Worm (Caenorhabditis elegans) whole organism, L4 larva: ENCODE results near the gene cat-4.

ENCODE experiments used
- D1046.2 ChIP-seq: fragments of 200-800 bp; sonication (Bioruptor generic); IDR thresholded peaks from 2 replicates; pipeline ENCODE4 v1.3.6; 2022; ENCODE audit warnings: missing genetic modification characterization, missing compliant biosample characterization
- F10B5.3 ChIP-seq: sonication (generic microtip); optimal IDR thresholded peaks from 2 replicates; lab custom pipeline; 2016; ENCODE audit warnings: mild to moderate bottlenecking, missing genetic modification characterization, missing compliant biosample characterization
- F26F4.8 ChIP-seq: fragments of 200-800 bp; sonication (Bioruptor generic); conservative IDR thresholded peaks from 2 replicates; pipeline ENCODE4 v1.3.6; 2022; ENCODE audit warnings: missing genetic modification characterization, missing compliant biosample characterization
- F37D6.2 ChIP-seq: sonication (generic microtip); optimal IDR thresholded peaks from 2 replicates; lab custom pipeline; 2016; ENCODE audit warnings: mild to moderate bottlenecking, missing genetic modification characterization, missing compliant biosample characterization
- F44E2.7 ChIP-seq: fragments of 200-800 bp; sonication (Bioruptor generic); IDR thresholded peaks from 2 replicates; pipeline ENCODE4 v2.1.2; 2022; ENCODE audit warnings: missing genetic modification characterization, missing compliant biosample characterization
- F49E8.2 ChIP-seq: sonication (generic microtip); optimal IDR thresholded peaks from 2 replicates; lab custom pipeline; 2016; ENCODE audit warnings: missing compliant biosample characterization, mild to moderate bottlenecking, missing genetic modification characterization, borderline replicate concordance
- R02D3.7 ChIP-seq: fragments of 150-350 bp; sonication (generic microtip); optimal IDR thresholded peaks from 3 replicates; lab custom pipeline; 2014; ENCODE audit warnings: missing biosample characterization, missing genetic modification characterization
- T26A8.4 ChIP-seq: fragments of 200-800 bp; sonication (Bioruptor generic); IDR thresholded peaks from 2 replicates; pipeline ENCODE4 v1.3.6; 2022; ENCODE audit warnings: missing genetic modification characterization, missing compliant biosample characterization
- Y105C5A.15 ChIP-seq: fragments of 200-800 bp; sonication (Bioruptor generic); IDR thresholded peaks from 2 replicates; pipeline ENCODE4 v1.3.6; 2022; ENCODE audit warnings: missing genetic modification characterization, missing compliant biosample characterization
- Y48G9A.11 ChIP-seq: fragments of 200-800 bp; sonication (Bioruptor generic); IDR thresholded peaks from 2 replicates; pipeline ENCODE4 v1.3.6; 2022; ENCODE audit warnings: missing genetic modification reagents, missing genetic modification characterization, missing compliant biosample characterization
- aha-1 ChIP-seq: fragments of 150-350 bp; peaks from one replicate; lab custom pipeline; 2014; ENCODE audit warnings: missing biosample characterization, missing genetic modification characterization
- aly-2 ChIP-seq: sonication (generic microtip); optimal IDR thresholded peaks from 2 replicates; lab custom pipeline; 2018; ENCODE audit warnings: missing biosample characterization, missing genetic modification characterization
- ama-1 ChIP-seq: fragments of 150-350 bp; optimal IDR thresholded peaks from 2 replicates; lab custom pipeline; 2014; ENCODE audit warnings: inconsistent platforms, mixed read lengths
- attf-4 ChIP-seq: sonication (generic microtip); optimal IDR thresholded peaks from 3 replicates; lab custom pipeline; 2017; ENCODE audit warnings: missing biosample characterization, missing genetic modification characterization
- ceh-28 ChIP-seq: fragments of 150-350 bp; optimal IDR thresholded peaks from 2 replicates; lab custom pipeline; 2014; ENCODE audit warnings: missing biosample characterization, missing genetic modification reagents, missing genetic modification characterization
- ces-1 ChIP-seq: fragments of 150-350 bp; sonication (generic microtip); optimal IDR thresholded peaks from 4 replicates; lab custom pipeline; 2014; ENCODE audit warnings: missing biosample characterization, missing genetic modification reagents, missing genetic modification characterization
- daf-12 ChIP-seq: fragments of 150-350 bp; optimal IDR thresholded peaks from 2 replicates; lab custom pipeline; 2014; ENCODE audit warnings: missing biosample characterization, missing genetic modification reagents, missing genetic modification characterization
- daf-16 ChIP-seq, 3 experiments: sonication (generic microtip); optimal IDR thresholded peaks; 2 replicates each; lab custom pipeline; 2016 to 2017; ENCODE audit warnings: missing genetic modification characterization in 3 of 3, missing genetic modification reagents in 3 of 3, mild to moderate bottlenecking in 2 of 3, missing compliant biosample characterization in 2 of 3, missing biosample characterization in 1 of 3, moderate library complexity in 1 of 3
- daf-8 ChIP-seq: fragments of 200-800 bp; sonication (Bioruptor generic); IDR thresholded peaks from 2 replicates; pipeline ENCODE4 v1.3.6; 2022; ENCODE audit warnings: missing genetic modification characterization, missing compliant biosample characterization
- dmd-6 ChIP-seq: fragments of 200-800 bp; sonication (Bioruptor generic); IDR thresholded peaks from 2 replicates; pipeline ENCODE4 v1.3.6; 2022; ENCODE audit warnings: missing genetic modification reagents, missing genetic modification characterization, missing compliant biosample characterization
- duxl-1 ChIP-seq: sonication (generic microtip); optimal IDR thresholded peaks from 2 replicates; lab custom pipeline; 2016; ENCODE audit warnings: mild to moderate bottlenecking, missing genetic modification characterization, moderate library complexity, missing compliant biosample characterization; ENCODE audit not compliant: poor library complexity
- egl-43 ChIP-seq: fragments of 200-800 bp; sonication (Bioruptor generic); IDR thresholded peaks from 2 replicates; pipeline ENCODE4 v1.3.6; 2022; ENCODE audit warnings: missing genetic modification reagents, missing genetic modification characterization, missing compliant biosample characterization
- fkh-10 ChIP-seq: fragments of 150-350 bp; optimal IDR thresholded peaks from 2 replicates; lab custom pipeline; 2014; ENCODE audit warnings: missing biosample characterization, missing genetic modification reagents, missing genetic modification characterization
- gei-8 ChIP-seq: fragments of 200-800 bp; sonication (Bioruptor generic); optimal IDR thresholded peaks from 2 replicates; lab custom pipeline; 2018; ENCODE audit warnings: mild to moderate bottlenecking, missing genetic modification characterization, missing compliant biosample characterization
- hlh-11 ChIP-seq: fragments of 200-800 bp; sonication (Bioruptor generic); optimal IDR thresholded peaks from 2 replicates; lab custom pipeline; 2018; ENCODE audit warnings: mild to moderate bottlenecking, missing genetic modification characterization, missing compliant biosample characterization
- hlh-30 ChIP-seq: sonication (generic microtip); optimal IDR thresholded peaks from 2 replicates; lab custom pipeline; 2017; ENCODE audit warnings: antibody characterized with exemption, mild to moderate bottlenecking, missing genetic modification characterization, missing compliant biosample characterization; ENCODE audit not compliant: insufficient read depth
- hmg-1.1 ChIP-seq: fragments of 200-800 bp; sonication (Bioruptor generic); IDR thresholded peaks from 2 replicates; pipeline ENCODE4 v1.3.6; 2022; ENCODE audit warnings: missing genetic modification reagents, missing genetic modification characterization, missing compliant biosample characterization
- jun-1 ChIP-seq: fragments of 150-350 bp; optimal IDR thresholded peaks from 2 replicates; lab custom pipeline; 2014; ENCODE audit warnings: missing biosample characterization, missing genetic modification reagents, missing genetic modification characterization
- lim-7 ChIP-seq: fragments of 200-800 bp; sonication (Bioruptor generic); IDR thresholded peaks from 2 replicates; pipeline ENCODE4 v1.3.6; 2022; ENCODE audit warnings: missing genetic modification characterization, missing compliant biosample characterization
- lin-1 ChIP-seq: fragments of 200-800 bp; sonication (Bioruptor generic); IDR thresholded peaks from 2 replicates; pipeline ENCODE4 v1.3.6; 2022; ENCODE audit warnings: missing genetic modification reagents, missing genetic modification characterization, missing compliant biosample characterization
- lin-13 ChIP-seq: fragments of 150-350 bp; optimal IDR thresholded peaks from 2 replicates; lab custom pipeline; 2014; ENCODE audit warnings: missing biosample characterization, missing genetic modification reagents, missing genetic modification characterization
- lin-29 ChIP-seq: fragments of 200-800 bp; sonication (Bioruptor generic); IDR thresholded peaks from 2 replicates; pipeline ENCODE4 v1.3.6; 2022; ENCODE audit warnings: missing genetic modification reagents, missing genetic modification characterization, missing compliant biosample characterization
- lin-38 ChIP-seq: fragments of 200-800 bp; sonication (Bioruptor generic); IDR thresholded peaks from 2 replicates; pipeline ENCODE4 v1.3.6; 2022; ENCODE audit warnings: missing genetic modification reagents, missing genetic modification characterization, missing compliant biosample characterization
- lin-39 ChIP-seq: fragments of 150-350 bp; optimal IDR thresholded peaks from 2 replicates; lab custom pipeline; 2014; ENCODE audit warnings: missing biosample characterization, missing genetic modification reagents, missing genetic modification characterization
- lir-3 ChIP-seq: sonication (generic microtip); optimal IDR thresholded peaks from 2 replicates; lab custom pipeline; 2016; ENCODE audit warnings: mild to moderate bottlenecking, missing genetic modification characterization, missing compliant biosample characterization
- madf-5 ChIP-seq, 2 experiments: fragments of 200-800 bp; sonication (Bioruptor generic); IDR thresholded peaks; 2 replicates each; pipeline ENCODE4 v1.3.6; 2022; ENCODE audit warnings: missing compliant biosample characterization in 2 of 2, missing genetic modification characterization in 2 of 2
- mep-1 ChIP-seq: fragments of 150-350 bp; sonication (generic microtip); optimal IDR thresholded peaks from 3 replicates; lab custom pipeline; 2014; ENCODE audit warnings: missing biosample characterization, missing genetic modification characterization
- nhr-111 ChIP-seq: fragments of 200-800 bp; sonication (Bioruptor generic); optimal IDR thresholded peaks from 2 replicates; lab custom pipeline; 2018; ENCODE audit warnings: mild to moderate bottlenecking, missing genetic modification characterization, missing compliant biosample characterization
- nhr-41 ChIP-seq: fragments of 200-800 bp; sonication (Bioruptor generic); IDR thresholded peaks from 2 replicates; pipeline ENCODE4 v1.3.6; 2022; ENCODE audit warnings: missing genetic modification reagents, missing genetic modification characterization, missing compliant biosample characterization
- nhr-6 ChIP-seq: fragments of 150-350 bp; optimal IDR thresholded peaks from 2 replicates; lab custom pipeline; 2014; ENCODE audit warnings: missing biosample characterization, missing genetic modification characterization
- nhr-77 ChIP-seq: fragments of 150-350 bp; optimal IDR thresholded peaks from 2 replicates; lab custom pipeline; 2014; ENCODE audit warnings: missing biosample characterization, missing genetic modification characterization
- php-3 ChIP-seq: fragments of 200-800 bp; sonication (Bioruptor generic); IDR thresholded peaks from 2 replicates; pipeline ENCODE4 v1.3.6; 2022; ENCODE audit warnings: missing genetic modification reagents, missing genetic modification characterization, missing compliant biosample characterization
- saeg-2 ChIP-seq: fragments of 200-800 bp; sonication (Bioruptor generic); IDR thresholded peaks from 2 replicates; pipeline ENCODE4 v1.3.6; 2022; ENCODE audit warnings: missing genetic modification reagents, missing genetic modification characterization, missing compliant biosample characterization
- snpc-1.2 ChIP-seq: fragments of 200-800 bp; sonication (Bioruptor generic); IDR thresholded peaks from 2 replicates; pipeline ENCODE4 v1.3.6; 2022; ENCODE audit warnings: missing genetic modification reagents, missing genetic modification characterization, missing compliant biosample characterization
- snpc-4 ChIP-seq: fragments of 150-350 bp; optimal IDR thresholded peaks from 2 replicates; lab custom pipeline; 2014; ENCODE audit warnings: missing biosample characterization, missing genetic modification characterization
- unc-62 ChIP-seq, 3 experiments: fragments of 150-350 bp in 1 of 3; sonication (generic microtip); optimal IDR thresholded peaks in 2 of 3; peaks in 1 of 3; 1 replicate in 1 of 3; 2 replicates in 2 of 3; lab custom pipeline; 2014 to 2017; ENCODE audit warnings: missing biosample characterization in 3 of 3, missing genetic modification characterization in 3 of 3, missing genetic modification reagents in 3 of 3, missing genotype in 1 of 3
- zfp-3 ChIP-seq: fragments of 200-800 bp; sonication (Bioruptor generic); conservative IDR thresholded peaks from 2 replicates; pipeline ENCODE4 v1.3.6; 2022; ENCODE audit warnings: missing genetic modification reagents, missing genetic modification characterization, missing compliant biosample characterization
- ztf-7 ChIP-seq: fragments of 150-350 bp; optimal IDR thresholded peaks from 2 replicates; lab custom pipeline; 2014; ENCODE audit warnings: missing biosample characterization, missing genetic modification characterization

Gene cat-4

DNA sequence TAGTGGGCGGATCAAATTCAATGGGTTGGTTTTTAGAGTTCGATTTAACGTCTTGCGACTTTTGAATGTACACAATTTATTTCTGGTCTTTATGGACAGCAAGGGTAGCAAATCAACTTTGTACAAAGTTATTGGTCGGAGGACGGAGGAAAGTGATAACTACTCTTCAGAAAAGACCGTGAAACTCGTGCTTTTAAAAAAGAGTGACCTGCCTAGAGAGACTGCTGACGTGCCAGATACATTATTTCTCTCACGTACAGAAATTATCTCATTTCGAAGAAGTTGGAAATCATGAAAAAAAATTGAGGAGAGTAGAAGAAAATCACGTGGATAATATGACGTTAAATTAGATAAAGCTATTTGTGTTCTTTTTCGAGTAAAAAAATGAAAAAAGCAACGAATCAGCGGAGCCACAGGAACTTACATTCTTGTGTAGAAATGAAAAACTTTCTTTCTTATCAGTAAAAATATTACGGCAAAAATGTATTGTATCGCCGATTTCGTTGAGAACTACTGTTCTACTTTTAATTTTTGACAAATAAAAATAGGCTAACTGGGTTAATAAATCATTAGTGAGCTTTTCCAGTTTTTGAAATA, 28.5 kb upstream of the cat-4 start, which contains the start of gene ppm-1.A (continued):
- TF ChIP-seq lin-1 (GFP tag; lab: Robert Waterston, UW): no peak

DNA sequence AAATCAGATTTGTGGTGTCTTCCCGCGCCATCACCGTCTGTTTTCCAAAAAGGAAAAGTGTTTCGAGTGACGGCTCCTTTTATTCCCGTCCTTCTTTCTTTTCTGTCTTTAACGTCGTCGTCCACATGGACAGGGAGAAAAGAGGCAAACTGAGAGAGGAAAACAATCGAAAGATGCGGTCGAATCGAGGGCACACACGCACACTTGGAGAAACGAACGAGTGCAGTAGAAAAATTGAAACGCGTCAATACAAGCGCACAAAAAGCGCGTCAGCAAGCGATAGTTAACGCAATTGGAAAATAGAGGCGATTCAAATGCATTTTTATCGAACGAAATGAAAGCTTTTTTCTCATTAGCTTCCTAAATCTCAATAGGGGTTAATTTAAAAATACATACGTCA, 27.9 kb upstream of the cat-4 start:
- TF ChIP-seq madf-5 (GFP tag; IDR thresholded peaks at IDR 0.05; lab: Robert Waterston, UW): no peak
- peak; percentile 85 for TF ChIP-seq F37D6.2
- TF ChIP-seq gei-8 (GFP tag; lab: Kevin White, UChicago): no peak
- TF ChIP-seq aha-1: peak; percentile 96
- TF ChIP-seq T26A8.4 (GFP tag; lab: Robert Waterston, UW): peak; percentile 89
- peak; percentile 55 for TF ChIP-seq nhr-6 (tag; lab: Kevin White, UChicago)
- peak in 1 of 2 experiments; percentile 99 for TF ChIP-seq unc-62 (GFP tag; optimal IDR thresholded peaks at IDR 0.05 in 1 of 2; lab: Kevin White, UChicago)
- no peak for TF ChIP-seq unc-62 (tag; optimal IDR thresholded peaks at IDR 0.05; lab: Kevin White, UChicago)
- TF ChIP-seq lin-38: no peak; the same call in 1 of the 2 replicates
- TF ChIP-seq php-3 (GFP tag; lab: Robert Waterston, UW): peak; percentile 33; the same call in 1 of the 2 replicates
- TF ChIP-seq R02D3.7 (tag; lab: Kevin White, UChicago): no peak
- TF ChIP-seq ces-1 (GFP tag; lab: Kevin White, UChicago): no peak
- peak; percentile 85 for TF ChIP-seq ztf-7 (tag; lab: Kevin White, UChicago)
- peak; percentile 17 for TF ChIP-seq jun-1
- TF ChIP-seq ceh-28 (tag; lab: Kevin White, UChicago): peak; percentile 44
- no peak for TF ChIP-seq aly-2
- no peak for TF ChIP-seq saeg-2 (GFP tag; lab: Robert Waterston, UW)
- TF ChIP-seq lim-7 (GFP tag; lab: Robert Waterston, UW): no peak
- TF ChIP-seq F10B5.3 (tag; lab: Kevin White, UChicago): peak; percentile 66
- TF ChIP-seq hmg-1.1 (GFP tag; lab: Robert Waterston, UW): peak; percentile 89
- TF ChIP-seq F49E8.2 (tag; lab: Kevin White, UChicago): no peak
- TF ChIP-seq lin-29 (GFP tag; lab: Robert Waterston, UW): 0 out of 2 replicates have a peak, but pooled peaks have one; percentile 55
- no peak for TF ChIP-seq Y48G9A.11 (GFP tag; lab: Robert Waterston, UW)
- no peak for TF ChIP-seq attf-4 (tag; lab: Kevin White, UChicago)
- no peak for TF ChIP-seq daf-8
- peak; percentile 66; the same call in 1 of the 2 replicates for TF ChIP-seq egl-43 (GFP tag; lab: Robert Waterston, UW)
- TF ChIP-seq daf-12 (tag; lab: Kevin White, UChicago): no peak
- peak; percentile 31; the same call in 1 of the 2 replicates for TF ChIP-seq D1046.2 (GFP tag; lab: Robert Waterston, UW)
- peak; percentile 82 for TF ChIP-seq duxl-1
- no peak for TF ChIP-seq lir-3
- TF ChIP-seq hlh-11 (tag; lab: Kevin White, UChicago): peak; percentile 89
- TF ChIP-seq hlh-30: peak; percentile 87
- TF ChIP-seq F44E2.7 (GFP tag; lab: Robert Waterston, UW): no peak
- no peak for TF ChIP-seq nhr-41 (GFP tag; lab: Robert Waterston, UW)
- no peak for TF ChIP-seq snpc-1.2 (GFP tag; lab: Robert Waterston, UW)
- TF ChIP-seq ama-1 (lab: Kevin White, UChicago): peak; percentile 83
- TF ChIP-seq mep-1 (tag; lab: Kevin White, UChicago): peak; percentile 94
- peak; percentile 84 for TF ChIP-seq dmd-6 (GFP tag; lab: Robert Waterston, UW)
- TF ChIP-seq fkh-10 (GFP tag; lab: Kevin White, UChicago): peak; percentile 98
- TF ChIP-seq snpc-4 (tag; lab: Kevin White, UChicago): peak; percentile 38
- TF ChIP-seq lin-39: no peak
- TF ChIP-seq nhr-77 (tag; lab: Kevin White, UChicago): peak; percentile 77
- TF ChIP-seq daf-16 (GFP tag; optimal IDR thresholded peaks at IDR 0.05; lab: Kevin White, UChicago): peak in 1 of 2 experiments; percentile 71
- peak; percentile 66 for TF ChIP-seq daf-16 (tag; optimal IDR thresholded peaks at IDR 0.05; lab: Kevin White, UChicago)
- no peak for TF ChIP-seq zfp-3
- peak; percentile 90 for TF ChIP-seq lin-13 (GFP tag; lab: Kevin White, UChicago)
- no peak for TF ChIP-seq Y105C5A.15 (GFP tag; lab: Robert Waterston, UW)
- TF ChIP-seq nhr-111 (GFP tag; lab: Kevin White, UChicago): no peak
- TF ChIP-seq F26F4.8 (GFP tag; lab: Robert Waterston, UW): no peak
